Worm (Caenorhabditis elegans) whole organism, young adult: ENCODE data around the gene F14E5.8.

Experiments
- F57C9.4 ChIP-seq: sonication (generic microtip); optimal IDR thresholded peaks from 2 replicates; lab custom pipeline; 2017; ENCODE audit warnings: mild to moderate bottlenecking, missing genetic modification characterization, missing compliant biosample characterization
- T26A5.8 ChIP-seq: sonication (generic microtip); optimal IDR thresholded peaks from 2 replicates; lab custom pipeline; 2016; ENCODE audit warnings: missing genetic modification characterization, missing compliant biosample characterization
- attf-6 ChIP-seq: fragments of 200-800 bp; sonication (Bioruptor generic); IDR thresholded peaks from 2 replicates; pipeline ENCODE4 v1.3.6; 2022; ENCODE audit warnings: missing genetic modification reagents, missing genetic modification characterization, missing compliant biosample characterization
- ceh-100 ChIP-seq: fragments of 200-800 bp; sonication (Bioruptor generic); IDR thresholded peaks from 2 replicates; pipeline ENCODE4 v1.3.6; 2022; ENCODE audit warnings: missing genetic modification reagents, missing genetic modification characterization, missing compliant biosample characterization
- lir-1 ChIP-seq: fragments of 200-800 bp; sonication (Bioruptor generic); conservative IDR thresholded peaks from 2 replicates; pipeline ENCODE4 v1.3.6; 2022; ENCODE audit warnings: missing genetic modification reagents, missing genetic modification characterization, missing compliant biosample characterization
- unc-62 ChIP-seq: fragments of 150-350 bp; optimal IDR thresholded peaks from 2 replicates; lab custom pipeline; 2014; ENCODE audit warnings: missing biosample characterization, missing genetic modification reagents, missing genetic modification characterization

DNA sequence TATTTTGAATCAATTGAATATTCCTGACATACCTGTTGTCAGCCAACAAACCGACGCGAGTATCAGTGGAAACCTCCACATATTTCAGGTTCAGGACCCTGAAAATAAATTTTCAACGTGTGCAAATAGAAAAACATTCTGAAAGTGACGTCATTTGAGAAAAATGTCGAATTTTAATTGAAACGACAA, 8.8 kb downstream of the F14E5.8 start, which contains the start of gene F14E5.2:
- TF ChIP-seq unc-62 (GFP tag; lab: Kevin White, UChicago) (no peak), lir-1 (GFP tag; lab: Robert Waterston, UW) (no peak), F57C9.4 (tag; lab: Kevin White, UChicago) (no peak), T26A5.8 (tag; lab: Kevin White, UChicago) (no peak), ceh-100 (no peak), attf-6 (GFP tag; lab: Robert Waterston, UW) (no peak)
